Fruit fly (Drosophila melanogaster) whole organism, embryonic: ENCODE data around the gene CG13984.

Source experiments
- B-H1 ChIP-seq: fragments of 200-800 bp; sonication (Bioruptor generic); IDR thresholded peaks from 3 replicates; pipeline ENCODE4 v1.3.6; 2022; ENCODE audit warnings: missing biosample characterization, missing genetic modification characterization
- C15 ChIP-seq: fragments of 200-800 bp; sonication (Bioruptor generic); IDR thresholded peaks from 3 replicates; pipeline ENCODE4 v1.3.6; 2022; ENCODE audit warnings: missing biosample characterization, missing genetic modification characterization
- CG12391 ChIP-seq: fragments of 200-800 bp; sonication (Bioruptor generic); optimal IDR thresholded peaks from 3 replicates; lab custom pipeline; 2018; ENCODE audit warnings: missing biosample characterization, mild to moderate bottlenecking, missing genetic modification characterization, moderate library complexity
- CG14860 ChIP-seq: fragments of 200-800 bp; sonication (Bioruptor generic); IDR thresholded peaks from 3 replicates; pipeline ENCODE4 v1.3.6; 2022; ENCODE audit warnings: missing biosample characterization, missing genetic modification characterization; ENCODE audit not compliant: partially characterized antibody
- CG15696 ChIP-seq: fragments of 200-800 bp; sonication (Bioruptor generic); optimal IDR thresholded peaks from 2 replicates; lab custom pipeline; 2019; ENCODE audit warnings: missing biosample characterization, mild to moderate bottlenecking, missing genetic modification characterization, moderate library complexity
- CG16813 ChIP-seq: fragments of 200-800 bp; sonication (Bioruptor generic); IDR thresholded peaks from 3 replicates; pipeline ENCODE4 v1.3.6; 2022; ENCODE audit warnings: missing biosample characterization, missing genetic modification characterization; ENCODE audit not compliant: partially characterized antibody
- CG17186 ChIP-seq: fragments of 200-800 bp; sonication (Bioruptor generic); optimal IDR thresholded peaks from 3 replicates; lab custom pipeline; 2017; ENCODE audit warnings: missing biosample characterization, missing genetic modification reagents, missing genetic modification characterization
- CG18011 ChIP-seq: fragments of 200-800 bp; sonication (Bioruptor generic); optimal IDR thresholded peaks from 2 replicates; lab custom pipeline; 2017; ENCODE audit warnings: missing biosample characterization, missing genetic modification characterization, mild to moderate bottlenecking, moderate library complexity, missing genotype
- CG1832 ChIP-seq: fragments of 200-800 bp; sonication (Bioruptor generic); optimal IDR thresholded peaks from 2 replicates; lab custom pipeline; 2017; ENCODE audit warnings: missing biosample characterization, mild to moderate bottlenecking, missing genetic modification characterization, inconsistent platforms
- CG3163 ChIP-seq: fragments of 200-800 bp; sonication (Bioruptor generic); optimal IDR thresholded peaks from 3 replicates; lab custom pipeline; 2016; ENCODE audit warnings: missing biosample characterization, missing genetic modification characterization
- CG4820 ChIP-seq: fragments of 200-800 bp; sonication (Bioruptor generic); optimal IDR thresholded peaks from 3 replicates; lab custom pipeline; 2016; ENCODE audit warnings: missing biosample characterization, missing genetic modification characterization
- CG5245 ChIP-seq: fragments of 200-800 bp; sonication (Bioruptor generic); optimal IDR thresholded peaks from 3 replicates; lab custom pipeline; 2016; ENCODE audit warnings: missing biosample characterization, missing genetic modification characterization
- CG7745 ChIP-seq: fragments of 200-800 bp; sonication (Bioruptor generic); optimal IDR thresholded peaks from 2 replicates; lab custom pipeline; 2018; ENCODE audit warnings: missing biosample characterization, mild to moderate bottlenecking, missing genetic modification characterization, moderate library complexity
- CG8944 ChIP-seq: fragments of 200-800 bp; sonication (Bioruptor generic); optimal IDR thresholded peaks from 3 replicates; lab custom pipeline; 2016; ENCODE audit warnings: missing biosample characterization, missing genetic modification characterization
- Camta ChIP-seq: fragments of 200-800 bp; sonication (Bioruptor generic); optimal IDR thresholded peaks from 2 replicates; lab custom pipeline; 2016; ENCODE audit warnings: missing biosample characterization, missing genetic modification characterization
- D19B ChIP-seq: fragments of 200-800 bp; sonication (Bioruptor generic); optimal IDR thresholded peaks from 2 replicates; lab custom pipeline; 2017; ENCODE audit warnings: missing biosample characterization, mild to moderate bottlenecking, missing genetic modification characterization
- Dp ChIP-seq: fragments of 200-800 bp; sonication (Bioruptor generic); optimal IDR thresholded peaks from 2 replicates; lab custom pipeline; 2018; ENCODE audit warnings: missing biosample characterization, mild to moderate bottlenecking, missing genetic modification characterization, moderate library complexity
- E2f2 ChIP-seq: fragments of 200-800 bp; sonication (Bioruptor generic); IDR thresholded peaks from 2 replicates; pipeline ENCODE4 v1.3.6; 2022; ENCODE audit warnings: missing biosample characterization, missing genetic modification characterization
- Eip74EF ChIP-seq, 2 experiments: fragments of 200-800 bp in 1 of 2; fragments of >200 bp in 1 of 2; sonication (Bioruptor generic) in 1 of 2; optimal IDR thresholded peaks; 2 replicates each; lab custom pipeline; 2017 to 2019; ENCODE audit warnings: missing biosample characterization in 2 of 2, missing genetic modification characterization in 2 of 2, mild to moderate bottlenecking in 1 of 2, moderate library complexity in 1 of 2
- Fer2 ChIP-seq: fragments of 200-800 bp; sonication (Bioruptor generic); optimal IDR thresholded peaks from 2 replicates; lab custom pipeline; 2018; ENCODE audit warnings: missing biosample characterization, mild to moderate bottlenecking, missing genetic modification characterization, moderate library complexity
- Hand ChIP-seq: fragments of 200-800 bp; sonication (Bioruptor generic); optimal IDR thresholded peaks from 2 replicates; lab custom pipeline; 2017; ENCODE audit warnings: mild to moderate bottlenecking, missing biosample characterization, missing genetic modification reagents, missing genetic modification characterization
- Hmr ChIP-seq: fragments of 200-800 bp; sonication (Bioruptor generic); optimal IDR thresholded peaks from 3 replicates; lab custom pipeline; 2017; ENCODE audit warnings: mild to moderate bottlenecking, missing biosample characterization, missing genetic modification reagents, missing genetic modification characterization
- Hsf ChIP-seq: fragments of 200-800 bp; sonication (Bioruptor generic); optimal IDR thresholded peaks from 3 replicates; lab custom pipeline; 2016; ENCODE audit warnings: missing biosample characterization, missing genetic modification characterization
- MESR4 ChIP-seq: fragments of 200-800 bp; sonication (Bioruptor generic); optimal IDR thresholded peaks from 2 replicates; lab custom pipeline; 2018; ENCODE audit warnings: missing biosample characterization, mild to moderate bottlenecking, missing genetic modification characterization, moderate library complexity
- MTF-1 ChIP-seq: fragments of 200-800 bp; sonication (Bioruptor generic); optimal IDR thresholded peaks from 2 replicates; lab custom pipeline; 2018; ENCODE audit warnings: missing biosample characterization, mild to moderate bottlenecking, missing genetic modification characterization, borderline replicate concordance
- Neu2 ChIP-seq: fragments of 200-800 bp; sonication (Bioruptor generic); optimal IDR thresholded peaks from 3 replicates; lab custom pipeline; 2016; ENCODE audit warnings: missing biosample characterization, missing genetic modification characterization, borderline replicate concordance
- Optix ChIP-seq: fragments of 200-800 bp; sonication (Bioruptor generic); IDR thresholded peaks from 3 replicates; pipeline ENCODE4 v1.3.6; 2022; ENCODE audit warnings: missing biosample characterization, missing genetic modification characterization
- Poxn ChIP-seq: fragments of 200-800 bp; sonication (Bioruptor generic); IDR thresholded peaks from 2 replicates; pipeline ENCODE4 v1.3.6; 2022; ENCODE audit warnings: missing biosample characterization, missing genetic modification characterization
- Rx ChIP-seq: fragments of 200-800 bp; sonication (Bioruptor generic); IDR thresholded peaks from 2 replicates; pipeline ENCODE4 v1.3.6; 2022; ENCODE audit warnings: missing biosample characterization, missing genetic modification characterization
- Sox102F ChIP-seq: fragments of 200-800 bp; sonication (Bioruptor generic); optimal IDR thresholded peaks from 2 replicates; lab custom pipeline; 2018; ENCODE audit warnings: missing biosample characterization, mild to moderate bottlenecking, missing genetic modification characterization, moderate library complexity
- Xbp1 ChIP-seq: fragments of 200-800 bp; sonication (Bioruptor generic); optimal IDR thresholded peaks from 3 replicates; lab custom pipeline; 2016; ENCODE audit warnings: missing biosample characterization, mild to moderate bottlenecking, missing genetic modification characterization
- ac ChIP-seq: fragments of 200-800 bp; sonication (Bioruptor generic); optimal IDR thresholded peaks from 3 replicates; lab custom pipeline; 2017; ENCODE audit warnings: missing biosample characterization, mild to moderate bottlenecking, missing genetic modification characterization
- al ChIP-seq: fragments of 200-800 bp; sonication (Bioruptor generic); IDR thresholded peaks from 2 replicates; pipeline ENCODE4 v1.3.6; 2022; ENCODE audit warnings: missing biosample characterization, missing genetic modification characterization
- cg ChIP-seq: fragments of 200-800 bp; sonication (Bioruptor generic); optimal IDR thresholded peaks from 3 replicates; lab custom pipeline; 2019; ENCODE audit warnings: missing biosample characterization, mild to moderate bottlenecking, missing genetic modification characterization, moderate library complexity
- dmrt99B ChIP-seq: fragments of 200-800 bp; sonication (Bioruptor generic); optimal IDR thresholded peaks from 2 replicates; lab custom pipeline; 2018; ENCODE audit warnings: missing biosample characterization, mild to moderate bottlenecking, missing genetic modification characterization, moderate library complexity
- ems ChIP-seq: fragments of 200-800 bp; sonication (Bioruptor generic); optimal IDR thresholded peaks from 3 replicates; lab custom pipeline; 2016; ENCODE audit warnings: missing biosample characterization, missing genetic modification characterization
- en ChIP-seq: fragments of 200-800 bp; sonication (Bioruptor generic); optimal IDR thresholded peaks from 2 replicates; lab custom pipeline; 2016; ENCODE audit warnings: missing biosample characterization, missing genetic modification characterization
- gcm2 ChIP-seq: fragments of 200-800 bp; sonication (Bioruptor generic); optimal IDR thresholded peaks from 2 replicates; lab custom pipeline; 2016; ENCODE audit warnings: missing biosample characterization, missing genetic modification characterization
- gem ChIP-seq: fragments of 200-800 bp; sonication (Bioruptor generic); optimal IDR thresholded peaks from 2 replicates; lab custom pipeline; 2019; ENCODE audit warnings: missing biosample characterization, mild to moderate bottlenecking, missing genetic modification characterization, moderate library complexity
- gt ChIP-seq: fragments of 200-800 bp; sonication (Bioruptor generic); IDR thresholded peaks from 2 replicates; pipeline ENCODE4 v1.3.6; 2022; ENCODE audit warnings: missing biosample characterization, missing genetic modification characterization
- inv ChIP-seq: fragments of 200-800 bp; sonication (Bioruptor generic); IDR thresholded peaks from 2 replicates; pipeline ENCODE4 v1.3.6; 2022; ENCODE audit warnings: missing biosample characterization, missing genetic modification characterization; ENCODE audit not compliant: partially characterized antibody
- lbe ChIP-seq: fragments of 200-800 bp; sonication (Bioruptor generic); optimal IDR thresholded peaks from 2 replicates; lab custom pipeline; 2016; ENCODE audit warnings: missing biosample characterization, mild to moderate bottlenecking, missing genetic modification characterization
- pfk ChIP-seq: fragments of 200-800 bp; sonication (Bioruptor generic); optimal IDR thresholded peaks from 2 replicates; lab custom pipeline; 2018; ENCODE audit warnings: missing biosample characterization, mild to moderate bottlenecking, missing genetic modification characterization, moderate library complexity
- pum ChIP-seq: fragments of 200-800 bp; sonication (Bioruptor generic); optimal IDR thresholded peaks from 2 replicates; lab custom pipeline; 2016; ENCODE audit warnings: missing biosample characterization, missing genetic modification characterization
- ro ChIP-seq: fragments of 200-800 bp; sonication (Bioruptor generic); IDR thresholded peaks from 2 replicates; pipeline ENCODE4 v1.3.6; 2022; ENCODE audit warnings: missing biosample characterization, missing genetic modification characterization
- shn ChIP-seq: fragments of 200-800 bp; sonication (Bioruptor generic); optimal IDR thresholded peaks from 3 replicates; lab custom pipeline; 2016; ENCODE audit warnings: missing biosample characterization, missing genetic modification characterization
- sna ChIP-seq: fragments of 200-800 bp; sonication (Bioruptor generic); IDR thresholded peaks from 2 replicates; pipeline ENCODE4 v1.3.6; 2022; ENCODE audit warnings: missing biosample characterization, missing genetic modification characterization; ENCODE audit not compliant: partially characterized antibody
- wor ChIP-seq: fragments of 200-800 bp; sonication (Bioruptor generic); IDR thresholded peaks from 2 replicates; pipeline ENCODE4 v1.3.6; 2022; ENCODE audit warnings: missing biosample characterization, missing genetic modification characterization
- zen ChIP-seq: fragments of 200-800 bp; sonication (Bioruptor generic); optimal IDR thresholded peaks from 3 replicates; lab custom pipeline; 2018; ENCODE audit warnings: missing biosample characterization, mild to moderate bottlenecking, missing genetic modification characterization, moderate library complexity

Gene CG13984

DNA sequence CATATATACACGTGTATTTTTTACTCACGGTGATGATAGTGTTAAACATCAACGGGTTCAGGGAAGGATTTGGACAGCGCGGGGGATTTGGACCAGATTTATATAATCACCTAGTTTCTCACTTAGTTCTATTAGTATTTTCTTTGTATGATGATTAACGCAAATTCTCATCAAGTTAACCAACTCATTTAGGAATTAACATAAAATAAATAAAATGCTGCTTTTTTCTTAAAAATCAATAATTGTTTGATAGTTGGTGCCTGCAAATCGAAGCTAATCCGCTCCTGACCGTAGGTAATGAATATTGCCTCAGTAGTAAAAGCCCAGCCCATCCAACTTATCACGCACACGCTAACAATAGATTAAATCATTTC, 43.2 kb downstream of the CG13984 start (continued):
- TF ChIP-seq cg (GFP tag; lab: Kevin White, UChicago), result no peak
- no peak for TF ChIP-seq Neu2 (GFP tag; lab: Kevin White, UChicago)
- TF ChIP-seq gt, result peak; percentile 38; the same call in 1 of the 2 replicates
- peak; percentile 72 for TF ChIP-seq Xbp1 (GFP tag; lab: Kevin White, UChicago)
- TF ChIP-seq B-H1, result peak; percentile 78
- no peak for TF ChIP-seq sna (GFP tag; lab: Robert Waterston, UW)
- TF ChIP-seq MTF-1 (GFP tag; lab: Kevin White, UChicago), result peak; percentile 8
- peak; percentile 83 for TF ChIP-seq pum (GFP tag; lab: Kevin White, UChicago)
- peak; percentile 55 for TF ChIP-seq CG15696
- TF ChIP-seq CG4820 (GFP tag; lab: Kevin White, UChicago), result peak; percentile 71
- TF ChIP-seq Fer2 (tag; lab: Kevin White, UChicago), result peak; percentile 83
- TF ChIP-seq ro (GFP tag; lab: Robert Waterston, UW), result peak; percentile 58; the same call in 1 of the 2 replicates
- peak; percentile 82 for TF ChIP-seq Rx (GFP tag; lab: Robert Waterston, UW)
- TF ChIP-seq C15 (GFP tag; lab: Robert Waterston, UW), result peak; percentile 65; the same call in 1 of the 3 replicates
- TF ChIP-seq Optix (GFP tag; lab: Robert Waterston, UW), result peak; percentile 63; the same call in 2 of the 3 replicates
- TF ChIP-seq D19B, result peak; percentile 79
- TF ChIP-seq CG12391 (tag; lab: Kevin White, UChicago), result peak; percentile 80
- peak; percentile 69 for TF ChIP-seq Poxn
- TF ChIP-seq MESR4 (GFP tag; lab: Kevin White, UChicago), result no peak
- TF ChIP-seq dmrt99B (tag; lab: Kevin White, UChicago), result peak; percentile 92
- peak; percentile 80 for TF ChIP-seq Hsf
- TF ChIP-seq CG7745, result no peak
- TF ChIP-seq CG3163 (GFP tag; lab: Kevin White, UChicago), result peak; percentile 42
- TF ChIP-seq CG1832 (GFP tag; lab: Kevin White, UChicago), result no peak
- no peak for TF ChIP-seq Dp (GFP tag; lab: Kevin White, UChicago)
- TF ChIP-seq CG18011, result peak; percentile 55
- peak; percentile 92 for TF ChIP-seq gem (tag; lab: Kevin White, UChicago)
- TF ChIP-seq E2f2 (GFP tag; lab: Robert Waterston, UW), result peak; percentile 64
- peak; percentile 61 for TF ChIP-seq inv (GFP tag; lab: Robert Waterston, UW)
- TF ChIP-seq Eip74EF (GFP tag; optimal IDR thresholded peaks at IDR 0.05; lab: Kevin White, UChicago), result peak in 1 of 2 experiments; percentile 72
- peak; percentile 89 for TF ChIP-seq ems (GFP tag; lab: Kevin White, UChicago)
- peak; percentile 56; the same call in 2 of the 3 replicates for TF ChIP-seq CG16813
- TF ChIP-seq Hmr (GFP tag; lab: Kevin White, UChicago), result peak; percentile 90
- TF ChIP-seq en (GFP tag; lab: Kevin White, UChicago), result peak; percentile 48
- peak; percentile 66 for TF ChIP-seq Hand (GFP tag; lab: Kevin White, UChicago)
- TF ChIP-seq al, result peak; percentile 82
- no peak for TF ChIP-seq lbe (GFP tag; lab: Kevin White, UChicago)
- peak; percentile 5 for TF ChIP-seq CG17186 (GFP tag; lab: Kevin White, UChicago)
- TF ChIP-seq gcm2 (GFP tag; lab: Kevin White, UChicago), result no peak
- TF ChIP-seq Sox102F (GFP tag; lab: Kevin White, UChicago), result peak; percentile 79
- TF ChIP-seq CG14860 (GFP tag; lab: Robert Waterston, UW), result no peak
- peak; percentile 74 for TF ChIP-seq wor (GFP tag; lab: Robert Waterston, UW)
- TF ChIP-seq zen, result peak; percentile 52
- TF ChIP-seq CG5245 (GFP tag; lab: Kevin White, UChicago), result peak; percentile 67
- peak; percentile 69 for TF ChIP-seq shn
- peak; percentile 64 for TF ChIP-seq Camta (GFP tag; lab: Kevin White, UChicago)
- no peak for TF ChIP-seq pfk
- peak; percentile 62 for TF ChIP-seq CG8944 (GFP tag; lab: Kevin White, UChicago)
- TF ChIP-seq ac, result no peak
